Worm (Caenorhabditis elegans) whole organism, midembryonic: ENCODE results near the gene sru-19.

Source experiments
- T22C8.4 ChIP-seq: fragments of 200-800 bp; sonication (Bioruptor generic); IDR thresholded peaks from 2 replicates; pipeline ENCODE4 v1.3.6; 2022; ENCODE audit warnings: missing genetic modification characterization, missing compliant biosample characterization
- cog-1 ChIP-seq: sonication (generic microtip); optimal IDR thresholded peaks from 2 replicates; lab custom pipeline; 2016; ENCODE audit warnings: missing genetic modification characterization, missing compliant biosample characterization
- flt-1 ChIP-seq: fragments of 200-800 bp; sonication (Bioruptor generic); IDR thresholded peaks from 2 replicates; pipeline ENCODE4 v1.3.6; 2022; ENCODE audit warnings: missing genetic modification characterization, missing compliant biosample characterization
- klf-2 ChIP-seq: fragments of 200-800 bp; sonication (Bioruptor generic); conservative IDR thresholded peaks from 2 replicates; pipeline ENCODE4 v1.3.6; 2022; ENCODE audit warnings: missing genetic modification reagents, missing genetic modification characterization, missing compliant biosample characterization
- med-1 ChIP-seq: sonication (generic microtip); optimal IDR thresholded peaks from 2 replicates; lab custom pipeline; 2017; ENCODE audit warnings: missing genetic modification characterization, mild to moderate bottlenecking, missing compliant biosample characterization, antibody characterized with exemption, missing genetic modification reagents; ENCODE audit not compliant: insufficient read depth
- ref-1 ChIP-seq: fragments of 200-800 bp; sonication (Bioruptor generic); conservative IDR thresholded peaks from 2 replicates; pipeline ENCODE4 v1.3.6; 2022; ENCODE audit warnings: missing genetic modification reagents, missing genetic modification characterization, missing compliant biosample characterization
- tab-1 ChIP-seq: fragments of 200-800 bp; sonication (Bioruptor generic); IDR thresholded peaks from 2 replicates; pipeline ENCODE4 v1.3.6; 2022; ENCODE audit warnings: missing genetic modification characterization, missing compliant biosample characterization
- ztf-23 ChIP-seq: fragments of 200-800 bp; sonication (Bioruptor generic); IDR thresholded peaks from 2 replicates; pipeline ENCODE4 v1.3.6; 2022; ENCODE audit warnings: missing genetic modification reagents, missing genetic modification characterization, missing compliant biosample characterization
- ztf-29 ChIP-seq: fragments of 200-800 bp; sonication (Bioruptor generic); IDR thresholded peaks from 2 replicates; pipeline ENCODE4 v1.3.6; 2022; ENCODE audit warnings: missing genetic modification reagents, missing genetic modification characterization, missing compliant biosample characterization

Gene sru-19

DNA sequence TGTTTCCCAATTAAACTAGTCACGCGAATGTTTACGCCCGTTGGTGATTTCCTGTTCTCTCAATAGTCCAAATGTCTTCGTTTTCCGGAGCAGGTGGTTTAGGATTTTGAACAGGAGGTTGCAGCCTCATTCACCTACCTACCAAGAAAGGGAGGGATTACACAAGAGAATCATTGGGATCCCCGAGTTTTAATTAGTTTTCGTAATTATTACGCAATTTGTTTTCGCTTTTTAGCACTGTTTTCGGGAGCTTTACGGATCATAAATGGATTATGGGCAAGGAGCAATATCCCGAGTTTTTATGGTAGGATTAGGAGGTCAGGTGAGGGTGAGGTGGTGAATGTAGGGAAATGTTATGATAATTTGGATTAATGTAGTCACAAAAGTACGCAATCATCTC lies 47.6 kb downstream of the sru-19 start:
- no peak for TF ChIP-seq med-1
- TF ChIP-seq T22C8.4 (GFP tag; lab: Robert Waterston, UW) = no peak
- TF ChIP-seq klf-2 (GFP tag; lab: Robert Waterston, UW) = no peak
- TF ChIP-seq tab-1 (GFP tag; lab: Robert Waterston, UW) = no peak
- TF ChIP-seq ref-1 (GFP tag; lab: Robert Waterston, UW) = no peak
- no peak for TF ChIP-seq cog-1 (tag; lab: Kevin White, UChicago)
- no peak for TF ChIP-seq ztf-29
- TF ChIP-seq flt-1 (GFP tag; lab: Robert Waterston, UW) = no peak
- TF ChIP-seq ztf-23 (GFP tag; lab: Robert Waterston, UW) = no peak

- TF ChIP-seq cog-1 (tag; lab: Kevin White, UChicago) (no peak), med-1 (no peak), ztf-23 (GFP tag; lab: Robert Waterston, UW) (no peak), flt-1 (GFP tag; lab: Robert Waterston, UW) (no peak), ztf-29 (no peak), klf-2 (GFP tag; lab: Robert Waterston, UW) (no peak), tab-1 (GFP tag; lab: Robert Waterston, UW) (no peak), ref-1 (GFP tag; lab: Robert Waterston, UW) (no peak), T22C8.4 (GFP tag; lab: Robert Waterston, UW) (no peak)
Measured at ce11 chrIV:12547824-12548223, 49.5 kb downstream of the sru-19 start, which contains the start of gene ipmk-1. TSS of gene ipmk-1 (plus strand) at chrIV:12548124.

- TF ChIP-seq ref-1 (GFP tag; lab: Robert Waterston, UW) (no peak), med-1 (no peak), T22C8.4 (GFP tag; lab: Robert Waterston, UW) (no peak), cog-1 (tag; lab: Kevin White, UChicago) (no peak)
Measured at ce11 chrIV:12549014-12549413, 50.7 kb downstream of the sru-19 start.
